Fruit fly (Drosophila melanogaster) whole organism, embryonic: ENCODE data around the gene CG43345.

Experiments
- BEAF-32 ChIP-seq: fragments of 200-800 bp; sonication (Bioruptor generic); optimal IDR thresholded peaks from 3 replicates; lab custom pipeline; 2017; ENCODE audit warnings: missing biosample characterization, missing genetic modification characterization, mild to moderate bottlenecking, moderate library complexity, missing genetic modification reagents
- CG1024 ChIP-seq: fragments of 200-800 bp; sonication (Bioruptor generic); IDR thresholded peaks from 2 replicates; pipeline ENCODE4 v1.3.6; 2022; ENCODE audit warnings: missing biosample characterization, missing genetic modification characterization
- CG10321 ChIP-seq: fragments of 200-800 bp; sonication (Bioruptor generic); IDR thresholded peaks from 2 replicates; pipeline ENCODE4 v1.3.6; 2022; ENCODE audit warnings: missing biosample characterization, missing genetic modification characterization
- CG10366 ChIP-seq: fragments of 200-800 bp; sonication (Bioruptor generic); IDR thresholded peaks from 2 replicates; pipeline ENCODE4 v1.3.6; 2022; ENCODE audit warnings: missing biosample characterization, missing genetic modification characterization
- CG11247 ChIP-seq: fragments of 200-800 bp; sonication (Bioruptor generic); IDR thresholded peaks from 2 replicates; pipeline ENCODE4 v1.3.6; 2022; ENCODE audit warnings: missing biosample characterization, missing genetic modification characterization
- CG13624 ChIP-seq: fragments of 200-800 bp; sonication (Bioruptor generic); optimal IDR thresholded peaks from 2 replicates; lab custom pipeline; 2016; ENCODE audit warnings: missing biosample characterization, missing genetic modification characterization
- CG13894 ChIP-seq: fragments of 200-800 bp; sonication (Bioruptor generic); optimal IDR thresholded peaks from 3 replicates; lab custom pipeline; 2018; ENCODE audit warnings: missing biosample characterization, mild to moderate bottlenecking, missing genetic modification characterization, moderate library complexity
- CG14441 ChIP-seq: fragments of 200-800 bp; sonication (Bioruptor generic); IDR thresholded peaks from 2 replicates; pipeline ENCODE4 v1.3.6; 2022; ENCODE audit warnings: missing biosample characterization, missing genetic modification characterization
- CG14710 ChIP-seq: fragments of 200-800 bp; sonication (Bioruptor generic); optimal IDR thresholded peaks from 3 replicates; lab custom pipeline; 2019; ENCODE audit warnings: missing biosample characterization, mild to moderate bottlenecking, missing genetic modification characterization, moderate library complexity
- CG1603 ChIP-seq: fragments of 200-800 bp; sonication (Bioruptor generic); optimal IDR thresholded peaks from 2 replicates; lab custom pipeline; 2019; ENCODE audit warnings: missing biosample characterization, mild to moderate bottlenecking, missing genetic modification characterization, moderate library complexity
- CG16863 ChIP-seq: fragments of 200-800 bp; sonication (Bioruptor generic); optimal IDR thresholded peaks from 3 replicates; lab custom pipeline; 2016; ENCODE audit warnings: missing biosample characterization, missing genetic modification characterization
- CG18262 ChIP-seq: fragments of 200-800 bp; optimal IDR thresholded peaks from 3 replicates; lab custom pipeline; 2019; ENCODE audit warnings: missing biosample characterization, mild to moderate bottlenecking, missing genetic modification characterization, moderate library complexity
- CG2120 ChIP-seq: fragments of 200-800 bp; sonication (Bioruptor generic); optimal IDR thresholded peaks from 3 replicates; lab custom pipeline; 2016; ENCODE audit warnings: missing biosample characterization, missing genetic modification characterization
- CG2199 ChIP-seq: fragments of 200-800 bp; sonication (Bioruptor generic); IDR thresholded peaks from 3 replicates; pipeline ENCODE4 v1.3.6; 2022; ENCODE audit warnings: missing biosample characterization, missing genetic modification characterization
- CG2678 ChIP-seq: fragments of 200-800 bp; sonication (Bioruptor generic); optimal IDR thresholded peaks from 3 replicates; lab custom pipeline; 2019; ENCODE audit warnings: missing biosample characterization, mild to moderate bottlenecking, missing genetic modification characterization, moderate library complexity
- CG2875 ChIP-seq: fragments of 200-800 bp; sonication (Bioruptor generic); optimal IDR thresholded peaks from 2 replicates; lab custom pipeline; 2017; ENCODE audit warnings: missing biosample characterization, mild to moderate bottlenecking, missing genetic modification characterization, missing genetic modification reagents
- CG4424 ChIP-seq: fragments of 200-800 bp; sonication (Bioruptor generic); optimal IDR thresholded peaks from 3 replicates; lab custom pipeline; 2016; ENCODE audit warnings: missing biosample characterization, missing genetic modification characterization
- CG6175 ChIP-seq: fragments of 200-800 bp; sonication (Bioruptor generic); IDR thresholded peaks from 3 replicates; pipeline ENCODE4 v1.3.6; 2022; ENCODE audit warnings: missing biosample characterization, missing genetic modification characterization
- CG7372 ChIP-seq: fragments of 200-800 bp; sonication (Bioruptor generic); IDR thresholded peaks from 2 replicates; pipeline ENCODE4 v1.3.6; 2022; ENCODE audit warnings: missing biosample characterization, missing genetic modification characterization
- CG8388 ChIP-seq: fragments of 200-800 bp; sonication (Bioruptor generic); optimal IDR thresholded peaks from 2 replicates; lab custom pipeline; 2019; ENCODE audit warnings: missing biosample characterization, mild to moderate bottlenecking, missing genetic modification characterization, moderate library complexity
- CG9727 ChIP-seq: fragments of 200-800 bp; sonication (Bioruptor generic); optimal IDR thresholded peaks from 3 replicates; lab custom pipeline; 2017; ENCODE audit warnings: missing biosample characterization, mild to moderate bottlenecking, missing genetic modification characterization
- Dref ChIP-seq: fragments of 200-800 bp; sonication (Bioruptor generic); IDR thresholded peaks from 2 replicates; pipeline ENCODE4 v1.3.6; 2022; ENCODE audit warnings: missing biosample characterization, missing genetic modification characterization
- E2f1 ChIP-seq: fragments of 200-800 bp; sonication (Bioruptor generic); IDR thresholded peaks from 2 replicates; pipeline ENCODE4 v1.3.6; 2022; ENCODE audit warnings: missing biosample characterization, missing genetic modification characterization
- Elba2 ChIP-seq: fragments of 200-800 bp; sonication (Bioruptor generic); optimal IDR thresholded peaks from 3 replicates; lab custom pipeline; 2016; ENCODE audit warnings: missing biosample characterization, missing genetic modification characterization
- Ets65A ChIP-seq: fragments of 200-800 bp; sonication (Bioruptor generic); peaks from one replicate; lab custom pipeline; 2016; ENCODE audit warnings: missing biosample characterization, missing genetic modification characterization
- HLH3B ChIP-seq: fragments of 200-800 bp; sonication (Bioruptor generic); IDR thresholded peaks from 2 replicates; pipeline ENCODE4 v1.3.6; 2022; ENCODE audit warnings: missing biosample characterization, missing genetic modification characterization
- Hey ChIP-seq: fragments of 200-800 bp; sonication (Bioruptor generic); optimal IDR thresholded peaks from 3 replicates; lab custom pipeline; 2018; ENCODE audit warnings: missing biosample characterization, mild to moderate bottlenecking, missing genetic modification characterization
- Hmx ChIP-seq: fragments of 200-800 bp; sonication (Bioruptor generic); optimal IDR thresholded peaks from 2 replicates; lab custom pipeline; 2016; ENCODE audit warnings: missing biosample characterization, missing genetic modification characterization
- Myb ChIP-seq: fragments of 200-800 bp; sonication (Bioruptor generic); optimal IDR thresholded peaks from 2 replicates; lab custom pipeline; 2016; ENCODE audit warnings: missing biosample characterization, missing genetic modification characterization
- NfI ChIP-seq: fragments of 200-800 bp; sonication (Bioruptor generic); optimal IDR thresholded peaks from 3 replicates; lab custom pipeline; 2018; ENCODE audit warnings: missing biosample characterization, mild to moderate bottlenecking, missing genetic modification characterization, moderate library complexity
- Optix ChIP-seq: fragments of 200-800 bp; sonication (Bioruptor generic); IDR thresholded peaks from 3 replicates; pipeline ENCODE4 v1.3.6; 2022; ENCODE audit warnings: missing biosample characterization, missing genetic modification characterization
- Sox102F ChIP-seq: fragments of 200-800 bp; sonication (Bioruptor generic); optimal IDR thresholded peaks from 2 replicates; lab custom pipeline; 2018; ENCODE audit warnings: missing biosample characterization, mild to moderate bottlenecking, missing genetic modification characterization, moderate library complexity
- Trl ChIP-seq, 3 experiments: fragments of >200 bp in 2 of 3; fragments of 200-800 bp in 1 of 3; sonication (Bioruptor generic) in 1 of 3; optimal IDR thresholded peaks; 2 replicates in 1 of 3; 3 replicates in 2 of 3; lab custom pipeline; 2016 to 2017; ENCODE audit warnings: missing biosample characterization in 1 of 3, missing genetic modification characterization in 1 of 3
- Xbp1 ChIP-seq: fragments of 200-800 bp; sonication (Bioruptor generic); optimal IDR thresholded peaks from 3 replicates; lab custom pipeline; 2016; ENCODE audit warnings: missing biosample characterization, mild to moderate bottlenecking, missing genetic modification characterization
- Xrp1 ChIP-seq: fragments of 200-800 bp; sonication (Bioruptor generic); IDR thresholded peaks from 2 replicates; pipeline ENCODE4 v1.3.6; 2022; ENCODE audit warnings: missing biosample characterization, missing genetic modification characterization
- YL-1 ChIP-seq: fragments of 200-800 bp; sonication (Bioruptor generic); optimal IDR thresholded peaks from 3 replicates; lab custom pipeline; 2017; ENCODE audit warnings: missing biosample characterization, mild to moderate bottlenecking, missing genetic modification characterization
- ato ChIP-seq: fragments of 200-800 bp; sonication (Bioruptor generic); IDR thresholded peaks from 2 replicates; pipeline ENCODE4 v1.3.6; 2022; ENCODE audit warnings: missing biosample characterization, missing genetic modification characterization; ENCODE audit not compliant: partially characterized antibody
- crp ChIP-seq, 2 experiments: fragments of 200-800 bp; sonication (Bioruptor generic); optimal IDR thresholded peaks; 2 replicates in 1 of 2; 3 replicates in 1 of 2; lab custom pipeline; 2017; ENCODE audit warnings: missing biosample characterization in 2 of 2, missing genetic modification characterization in 2 of 2, mild to moderate bottlenecking in 1 of 2, moderate library complexity in 1 of 2
- gcm ChIP-seq: fragments of 200-800 bp; sonication (Bioruptor generic); optimal IDR thresholded peaks from 2 replicates; lab custom pipeline; 2019; ENCODE audit warnings: missing biosample characterization, mild to moderate bottlenecking, missing genetic modification characterization, moderate library complexity
- grau ChIP-seq: fragments of 200-800 bp; optimal IDR thresholded peaks from 3 replicates; lab custom pipeline; 2019; ENCODE audit warnings: missing biosample characterization, mild to moderate bottlenecking, missing genetic modification characterization, moderate library complexity
- grn ChIP-seq: fragments of 200-800 bp; sonication (Bioruptor generic); optimal IDR thresholded peaks from 3 replicates; lab custom pipeline; 2017; ENCODE audit warnings: missing biosample characterization, missing genetic modification characterization
- gsb-n ChIP-seq: fragments of 200-800 bp; sonication (Bioruptor generic); optimal IDR thresholded peaks from 3 replicates; lab custom pipeline; 2018; ENCODE audit warnings: missing biosample characterization, mild to moderate bottlenecking, missing genetic modification characterization
- hbn ChIP-seq: fragments of 200-800 bp; sonication (Bioruptor generic); IDR thresholded peaks from 2 replicates; pipeline ENCODE4 v1.3.6; 2022; ENCODE audit warnings: missing biosample characterization, missing genetic modification characterization; ENCODE audit not compliant: partially characterized antibody
- jing ChIP-seq: fragments of 200-800 bp; sonication (Bioruptor generic); optimal IDR thresholded peaks from 2 replicates; lab custom pipeline; 2018; ENCODE audit warnings: missing biosample characterization, mild to moderate bottlenecking, missing genetic modification characterization
- pho ChIP-seq: fragments of 200-800 bp; sonication (Bioruptor generic); optimal IDR thresholded peaks from 2 replicates; lab custom pipeline; 2016; ENCODE audit warnings: missing biosample characterization, missing genetic modification characterization
- pros ChIP-seq: fragments of 200-800 bp; sonication (Bioruptor generic); optimal IDR thresholded peaks from 3 replicates; lab custom pipeline; 2019; ENCODE audit warnings: missing biosample characterization, mild to moderate bottlenecking, missing genetic modification characterization, moderate library complexity
- shn ChIP-seq: fragments of 200-800 bp; sonication (Bioruptor generic); optimal IDR thresholded peaks from 3 replicates; lab custom pipeline; 2016; ENCODE audit warnings: missing biosample characterization, missing genetic modification characterization
- tin ChIP-seq: fragments of 200-800 bp; sonication (Bioruptor generic); optimal IDR thresholded peaks from 3 replicates; lab custom pipeline; 2016; ENCODE audit warnings: missing biosample characterization, missing genetic modification characterization
- trem ChIP-seq: fragments of 200-800 bp; optimal IDR thresholded peaks from 3 replicates; lab custom pipeline; 2019; ENCODE audit warnings: missing biosample characterization, mild to moderate bottlenecking, missing genetic modification characterization, moderate library complexity
- trh ChIP-seq: fragments of 200-800 bp; sonication (Bioruptor generic); optimal IDR thresholded peaks from 2 replicates; lab custom pipeline; 2016; ENCODE audit warnings: missing biosample characterization, missing genetic modification characterization
- yki ChIP-seq: fragments of >200 bp; optimal IDR thresholded peaks from 3 replicates; lab custom pipeline; 2018

The CG43345 gene

dm6 chr2L:21163311-21163842, 5.0 kb downstream of the CG43345 start, which contains the start of gene Noc2 (continued):
- no peak for TF ChIP-seq yki (lab: Kevin White, UChicago)
- TF ChIP-seq grau, result peak; percentile 56
- no peak for TF ChIP-seq jing (GFP tag; lab: Kevin White, UChicago)
- TF ChIP-seq NfI, result peak; percentile 47
- TF ChIP-seq CG1603 (tag; lab: Kevin White, UChicago), result peak; percentile 51
- no peak for TF ChIP-seq Optix (GFP tag; lab: Robert Waterston, UW)
- peak; percentile 51 for TF ChIP-seq E2f1
- no peak for TF ChIP-seq crp (GFP tag; optimal IDR thresholded peaks at IDR 0.05; lab: Kevin White, UChicago)
- TF ChIP-seq Hmx (GFP tag; lab: Kevin White, UChicago), result no peak
- peak; percentile 63 for TF ChIP-seq Xbp1 (GFP tag; lab: Kevin White, UChicago)
- no peak for TF ChIP-seq gsb-n (tag; lab: Kevin White, UChicago)
- peak; percentile 31 for TF ChIP-seq pho (GFP tag; lab: Kevin White, UChicago)
- TF ChIP-seq CG13624 (GFP tag; lab: Kevin White, UChicago), result no peak
- TF ChIP-seq CG13894 (tag; lab: Kevin White, UChicago), result no peak
- no peak for TF ChIP-seq gcm (GFP tag; lab: Kevin White, UChicago)
- TF ChIP-seq CG2875 (GFP tag; lab: Kevin White, UChicago), result no peak
- TF ChIP-seq CG4424, result peak; percentile 56
- TF ChIP-seq CG16863, result no peak
- no peak for TF ChIP-seq Elba2 (GFP tag; lab: Kevin White, UChicago)
- 0 out of 2 replicates have a peak, but pooled peaks have one; percentile 4 for TF ChIP-seq CG11247 (GFP tag; lab: Robert Waterston, UW)
- no peak for TF ChIP-seq CG6175 (GFP tag; lab: Robert Waterston, UW)
- peak; percentile 67 for TF ChIP-seq CG2678 (tag; lab: Kevin White, UChicago)
- no peak for TF ChIP-seq Myb (GFP tag; lab: Kevin White, UChicago)
- TF ChIP-seq CG8388 (GFP tag; lab: Kevin White, UChicago), result peak; percentile 21
- TF ChIP-seq grn, result no peak
- TF ChIP-seq trh (GFP tag; lab: Kevin White, UChicago), result no peak
- peak; percentile 39 for TF ChIP-seq Sox102F (GFP tag; lab: Kevin White, UChicago)
- TF ChIP-seq Xrp1 (GFP tag; lab: Robert Waterston, UW), result peak; percentile 45; the same call in 1 of the 2 replicates
- peak; percentile 10 for TF ChIP-seq shn
- TF ChIP-seq trem (tag; lab: Kevin White, UChicago), result peak; percentile 92
- peak; percentile 60 for TF ChIP-seq CG1024 (GFP tag; lab: Robert Waterston, UW)

- TF ChIP-seq BEAF-32 (GFP tag; lab: Kevin White, UChicago), result peak; percentile 54
- peak; percentile 57 for TF ChIP-seq hbn
- TF ChIP-seq Hey (tag; lab: Kevin White, UChicago), result no peak
- TF ChIP-seq CG14441 (GFP tag; lab: Robert Waterston, UW), result no peak
- TF ChIP-seq CG2199 (GFP tag; lab: Robert Waterston, UW), result no peak
- no peak for TF ChIP-seq CG9727
- TF ChIP-seq HLH3B (GFP tag; lab: Robert Waterston, UW), result 0 out of 2 replicates have a peak, but pooled peaks have one; percentile 4
- TF ChIP-seq ato (GFP tag; lab: Robert Waterston, UW), result peak; percentile 33; the same call in 1 of the 2 replicates
- no peak for TF ChIP-seq CG2120
- no peak for TF ChIP-seq tin (GFP tag; lab: Kevin White, UChicago)
- TF ChIP-seq CG10321 (GFP tag; lab: Robert Waterston, UW), result no peak
- TF ChIP-seq CG14710 (tag; lab: Kevin White, UChicago), result no peak
- no peak for TF ChIP-seq pros (GFP tag; lab: Kevin White, UChicago)
- no peak for TF ChIP-seq CG18262 (tag; lab: Kevin White, UChicago)
- TF ChIP-seq Dref (GFP tag; lab: Robert Waterston, UW), result peak; percentile 72
- TF ChIP-seq YL-1, result no peak
- TF ChIP-seq Ets65A (GFP tag; lab: Kevin White, UChicago), result peak; percentile 71
- no peak for TF ChIP-seq CG10366 (GFP tag; lab: Robert Waterston, UW)
- no peak for TF ChIP-seq CG8388 (GFP tag; lab: Kevin White, UChicago)
- TF ChIP-seq Trl (optimal IDR thresholded peaks at IDR 0.05; lab: Kevin White, UChicago), result no peak
- no peak for TF ChIP-seq Trl (GFP tag; optimal IDR thresholded peaks at IDR 0.05; lab: Kevin White, UChicago)
- TF ChIP-seq CG7372, result no peak
These were observed 5.5 kb downstream of the CG43345 start, which contains the start of gene Nbr for dm6 chr2L:21162875-21163274. Gene Nbr (minus strand): TSS chr2L:21163083.
